Fruit fly (Drosophila melanogaster) whole organism, prepupa: Measurements from ENCODE around the gene CG31788.

Source experiments
- CG31627 ChIP-seq: fragments of 200-800 bp; sonication (Bioruptor generic); optimal IDR thresholded peaks from 3 replicates; lab custom pipeline; 2016; ENCODE audit warnings: missing biosample characterization, missing genetic modification characterization
- Ets96B ChIP-seq: fragments of 200-800 bp; optimal IDR thresholded peaks from 2 replicates; lab custom pipeline; 2019; ENCODE audit warnings: missing biosample characterization, mild to moderate bottlenecking, missing genetic modification characterization, moderate library complexity
- Sox15 ChIP-seq: fragments of 200-800 bp; sonication (Bioruptor generic); optimal IDR thresholded peaks from 3 replicates; lab custom pipeline; 2016; ENCODE audit warnings: missing biosample characterization, missing genetic modification characterization
- achi ChIP-seq: fragments of 200-800 bp; sonication (Bioruptor generic); optimal IDR thresholded peaks from 3 replicates; lab custom pipeline; 2016; ENCODE audit warnings: missing biosample characterization, missing genetic modification characterization
- dsx ChIP-seq: fragments of 200-800 bp; optimal IDR thresholded peaks from 3 replicates; lab custom pipeline; 2019; ENCODE audit warnings: missing biosample characterization, mild to moderate bottlenecking, missing genetic modification characterization, moderate library complexity; ENCODE audit not compliant: poor library complexity, severe bottlenecking

DNA sequence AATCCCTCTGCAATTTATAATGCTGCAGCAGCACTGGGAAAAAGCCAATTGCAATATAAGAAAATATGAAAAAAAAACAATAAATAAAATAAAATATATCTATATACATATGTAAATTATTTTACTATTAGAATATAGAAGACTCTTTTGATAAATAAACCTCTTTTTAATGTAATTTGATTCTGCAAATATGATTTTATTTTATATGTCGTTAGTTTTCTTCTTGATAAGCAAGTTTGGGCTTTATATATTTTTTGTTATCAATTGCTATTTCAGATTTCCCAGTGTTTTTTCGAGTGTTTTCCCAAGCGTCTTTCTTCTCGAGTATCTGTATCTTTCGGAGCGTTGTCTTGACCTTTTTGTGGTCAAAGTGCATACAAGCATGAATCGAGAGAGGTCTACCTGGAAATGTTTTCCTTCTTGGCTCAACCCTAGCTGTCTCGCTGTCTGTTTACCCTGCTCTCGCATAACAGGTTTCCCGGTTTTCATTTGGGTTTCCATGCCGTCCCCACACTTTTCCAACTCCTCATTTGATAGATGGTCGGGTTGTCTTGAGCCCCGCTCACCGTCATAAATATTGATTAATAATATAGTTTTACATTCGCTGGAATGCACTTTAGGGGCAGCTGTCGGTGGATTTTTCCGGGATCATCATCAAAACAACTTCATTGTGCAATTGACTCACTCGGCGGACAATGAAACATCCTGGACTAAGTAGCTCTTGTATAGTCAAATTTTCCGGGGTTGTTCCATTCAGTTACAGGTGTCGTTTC is 47.5 kb upstream of the CG31788 start:
- no peak for TF ChIP-seq dsx (GFP tag; lab: Kevin White, UChicago)
- TF ChIP-seq CG31627 (GFP tag; lab: Kevin White, UChicago), result no peak
- TF ChIP-seq achi (GFP tag; lab: Kevin White, UChicago), result no peak
- no peak for TF ChIP-seq Sox15 (GFP tag; lab: Kevin White, UChicago)
- no peak for TF ChIP-seq Ets96B (tag; lab: Kevin White, UChicago)
